Worm (Caenorhabditis elegans): Measurements from ENCODE around the gene srh-265.

srh-265 gene

DNA sequence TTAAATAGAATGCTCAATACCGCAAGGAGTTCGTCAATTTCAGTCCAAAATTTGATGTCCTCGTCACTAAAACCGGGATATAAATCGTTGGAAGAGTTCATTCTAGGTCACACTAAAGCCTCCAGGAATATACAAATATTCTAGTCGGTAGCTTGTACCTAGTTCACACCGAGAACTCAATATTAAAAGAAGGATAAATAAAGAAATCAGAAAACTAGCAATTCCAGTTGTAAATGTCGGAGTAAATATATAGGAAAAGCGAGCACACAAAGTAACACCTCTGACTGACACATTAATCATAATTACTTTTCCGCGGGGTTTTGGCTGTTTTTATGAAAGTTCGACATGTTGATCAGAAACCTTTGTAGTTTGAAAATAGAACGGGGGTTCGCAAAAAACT lies 35.4 kb downstream of the srh-265 start, which contains the start of gene srw-33:
Gene srw-33, minus strand, starts transcription at position 101 of the 400 bp plus-strand sequence.
- TF ChIP-seq B0310.2 (tag; optimal IDR thresholded peaks at IDR 0.05) (no peak), sea-1 (GFP tag; conservative IDR thresholded peaks at IDR 0.05) (no peak), F13C5.2 (tag; optimal IDR thresholded peaks at IDR 0.05) (no peak), tbx-37 (GFP tag; conservative IDR thresholded peaks at IDR 0.05) (no peak), ets-7 (tag; optimal IDR thresholded peaks at IDR 0.05) (no peak)

DNA sequence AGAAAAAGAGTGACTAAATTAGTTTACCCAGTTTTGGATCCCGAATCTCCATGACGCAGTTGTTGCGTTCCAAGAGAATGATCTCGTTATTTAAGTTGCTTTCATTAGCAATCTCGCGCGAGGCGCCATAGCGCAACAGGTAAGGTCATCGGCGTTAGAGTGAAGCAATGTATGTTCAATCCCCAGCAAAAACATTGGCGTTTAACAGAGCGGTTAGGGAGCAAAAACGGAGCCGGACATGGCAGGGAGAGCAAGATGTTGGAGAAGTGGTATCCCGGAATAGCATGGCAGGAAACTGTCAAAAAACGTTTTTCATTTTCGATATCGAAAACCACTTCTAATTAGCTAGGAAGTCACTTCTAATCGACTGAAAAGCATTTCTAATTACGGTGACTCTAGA lies 38.3 kb downstream of the srh-265 start:
- TF ChIP-seq B0310.2 (tag; optimal IDR thresholded peaks at IDR 0.05) (no peak), flt-1 (GFP tag; IDR thresholded peaks at IDR 0.05) (no peak), scrt-1 (GFP tag; IDR thresholded peaks at IDR 0.05) (no peak), hnd-1 (tag; optimal IDR thresholded peaks at IDR 0.05) (no peak), aly-1 (tag; optimal IDR thresholded peaks at IDR 0.05) (no peak)

DNA sequence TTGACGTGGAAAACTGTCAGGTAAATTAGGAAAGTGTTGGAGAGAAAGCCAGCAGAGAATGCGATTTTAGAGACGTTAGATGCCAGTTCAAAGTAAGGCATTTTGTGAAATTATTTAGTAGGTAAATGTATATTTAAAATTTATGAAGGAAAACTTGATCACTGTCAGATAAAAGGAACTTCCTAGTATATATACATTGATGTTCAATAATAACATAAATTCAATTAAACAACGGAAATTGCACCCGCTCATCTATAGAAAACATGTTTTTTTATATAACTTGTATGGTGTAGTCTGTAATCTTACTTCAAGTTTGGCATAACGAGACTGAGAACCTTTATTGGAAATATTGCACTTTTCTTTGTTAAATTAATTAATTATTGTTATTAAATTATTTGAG lies 43.0 kb downstream of the srh-265 start, which contains the start of gene str-71:
Gene str-71, minus strand, starts transcription at position 101 of the 400 bp plus-strand sequence.
- TF ChIP-seq tra-4 (tag; optimal IDR thresholded peaks at IDR 0.05): no peak
- no peak for TF ChIP-seq B0310.2 (tag; optimal IDR thresholded peaks at IDR 0.05)
- no peak for TF ChIP-seq hnd-1 (tag; optimal IDR thresholded peaks at IDR 0.05)
- no peak for TF ChIP-seq ceh-13 (GFP tag; optimal IDR thresholded peaks at IDR 0.05)
- no peak for TF ChIP-seq aly-1 (tag; optimal IDR thresholded peaks at IDR 0.05)
- TF ChIP-seq ama-1 (optimal IDR thresholded peaks at IDR 0.05): no peak
- no peak for TF ChIP-seq ets-7 (tag; optimal IDR thresholded peaks at IDR 0.05)
- no peak for TF ChIP-seq pes-1 (GFP tag; IDR thresholded peaks at IDR 0.05)

DNA sequence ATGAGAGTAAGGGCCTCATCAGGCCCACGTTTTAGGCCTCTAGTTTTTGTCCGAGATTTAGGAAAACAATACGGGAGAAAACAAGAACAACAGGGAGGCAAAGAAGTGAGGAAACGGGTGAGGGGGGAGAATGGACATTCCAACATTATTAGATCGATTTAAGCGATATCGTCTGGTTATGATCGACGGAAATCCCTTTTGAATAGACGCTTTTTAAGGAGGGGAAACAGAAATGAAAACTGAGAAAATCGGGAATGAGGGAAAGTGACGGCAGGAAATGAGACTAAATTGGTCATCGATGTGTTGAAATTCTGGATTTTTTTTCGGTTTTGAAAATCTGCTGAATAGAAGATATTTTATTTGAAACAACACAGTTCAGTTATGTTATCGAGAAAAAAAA lies 48.4 kb downstream of the srh-265 start, which contains the start of gene rocf-1:
Gene rocf-1, minus strand, starts transcription at position 101 of the 400 bp plus-strand sequence.
- TF ChIP-seq hnd-1 (tag; optimal IDR thresholded peaks at IDR 0.05): no peak
- TF ChIP-seq tbx-37 (GFP tag; conservative IDR thresholded peaks at IDR 0.05): no peak
- TF ChIP-seq F13C5.2 (tag; optimal IDR thresholded peaks at IDR 0.05): no peak
- TF ChIP-seq ceh-13 (GFP tag; optimal IDR thresholded peaks at IDR 0.05): no peak

DNA sequence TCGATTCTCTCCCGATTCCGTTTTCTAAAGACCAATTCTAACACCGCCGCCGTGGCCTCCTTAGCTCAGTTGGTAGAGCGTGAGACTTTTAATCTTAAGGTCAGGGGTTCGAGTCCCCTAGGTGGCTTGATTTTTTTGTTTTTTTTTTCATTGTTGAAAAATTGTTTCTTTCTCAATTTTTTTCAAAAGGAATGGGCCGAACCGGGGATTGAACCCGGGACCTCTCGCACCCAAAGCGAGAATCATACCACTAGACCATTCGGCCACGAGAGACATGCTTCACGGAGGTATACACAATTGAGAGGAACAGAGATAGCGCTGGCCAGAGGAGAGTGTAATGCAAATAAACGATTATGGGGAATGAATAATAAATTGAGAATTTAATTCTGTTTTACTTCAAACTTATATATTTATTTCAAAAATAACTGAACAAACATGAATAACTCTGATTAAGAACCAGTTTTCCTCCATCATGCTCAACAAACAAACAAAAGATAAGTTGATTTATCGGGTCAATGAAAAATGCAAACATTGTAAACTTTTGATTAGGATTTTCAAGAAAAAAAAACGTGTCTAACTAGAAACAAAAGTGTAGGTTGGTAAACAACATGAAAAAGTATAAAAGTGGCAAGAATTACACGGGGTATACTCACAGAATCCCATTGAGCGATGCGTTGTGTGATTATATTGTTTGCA lies 49.1 kb downstream of the srh-265 start, which contains the start of gene pqn-71:
Gene pqn-71, plus strand, starts transcription at position 646 of the 696 bp plus-strand sequence.
- TF ChIP-seq ama-1 (optimal IDR thresholded peaks at IDR 0.05) (no peak), ceh-36 (tag; optimal IDR thresholded peaks at IDR 0.05) (peak; percentile 74), B0310.2 (tag; optimal IDR thresholded peaks at IDR 0.05) (peak; percentile 57), tbx-11 (GFP tag; IDR thresholded peaks at IDR 0.05) (peak; percentile 78), tbx-37 (GFP tag; conservative IDR thresholded peaks at IDR 0.05) (peak; percentile 72), ets-7 (tag; optimal IDR thresholded peaks at IDR 0.05) (peak; percentile 67), sea-1 (GFP tag; conservative IDR thresholded peaks at IDR 0.05) (peak; percentile 86), hmbx-1 (tag; optimal IDR thresholded peaks at IDR 0.05) (peak; percentile 65), scrt-1 (GFP tag; IDR thresholded peaks at IDR 0.05) (peak; percentile 83), hmg-4 (GFP tag; optimal IDR thresholded peaks at IDR 0.05) (peak; percentile 94), hnd-1 (tag; optimal IDR thresholded peaks at IDR 0.05) (peak; percentile 69), aly-1 (tag; optimal IDR thresholded peaks at IDR 0.05) (peak; percentile 81), pes-1 (GFP tag; IDR thresholded peaks at IDR 0.05) (peak; percentile 86), F13C5.2 (tag; optimal IDR thresholded peaks at IDR 0.05) (peak; percentile 93), flt-1 (GFP tag; IDR thresholded peaks at IDR 0.05) (peak; percentile 67), tra-4 (tag; optimal IDR thresholded peaks at IDR 0.05) (peak; percentile 77), ceh-13 (GFP tag; optimal IDR thresholded peaks at IDR 0.05) (peak; percentile 55)

DNA sequence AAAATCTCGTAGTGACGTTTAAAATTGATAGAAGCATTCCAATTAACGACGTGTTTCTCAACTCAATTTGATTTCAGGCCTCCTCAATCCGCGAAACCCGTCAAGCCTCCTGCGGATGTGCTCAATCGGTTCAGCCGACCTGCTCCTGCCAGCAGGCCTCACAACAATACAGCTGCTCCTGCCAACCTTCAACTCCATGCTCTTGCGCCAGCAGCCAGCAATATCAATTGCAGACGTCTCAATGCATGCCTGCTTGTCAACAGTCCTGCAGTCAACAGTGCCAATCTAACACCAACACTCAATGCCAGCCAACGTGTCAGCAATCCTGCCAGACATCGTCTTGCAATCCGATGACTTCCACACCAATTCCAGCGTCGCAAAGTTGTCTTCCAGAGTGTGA lies 50.0 kb downstream of the srh-265 start:
- no peak for TF ChIP-seq scrt-1 (GFP tag; IDR thresholded peaks at IDR 0.05)
- TF ChIP-seq tbx-37 (GFP tag; conservative IDR thresholded peaks at IDR 0.05): no peak
- TF ChIP-seq ceh-13 (GFP tag; optimal IDR thresholded peaks at IDR 0.05): no peak
- TF ChIP-seq flt-1 (GFP tag; IDR thresholded peaks at IDR 0.05): no peak
- TF ChIP-seq hmg-4 (GFP tag; optimal IDR thresholded peaks at IDR 0.05): no peak
- TF ChIP-seq tra-4 (tag; optimal IDR thresholded peaks at IDR 0.05): no peak
- no peak for TF ChIP-seq ets-7 (tag; optimal IDR thresholded peaks at IDR 0.05)
- TF ChIP-seq hmbx-1 (tag; optimal IDR thresholded peaks at IDR 0.05): no peak
- TF ChIP-seq hnd-1 (tag; optimal IDR thresholded peaks at IDR 0.05): no peak
- no peak for TF ChIP-seq ama-1 (optimal IDR thresholded peaks at IDR 0.05)
- no peak for TF ChIP-seq pes-1 (GFP tag; IDR thresholded peaks at IDR 0.05)
- no peak for TF ChIP-seq tbx-11 (GFP tag; IDR thresholded peaks at IDR 0.05)
- no peak for TF ChIP-seq F13C5.2 (tag; optimal IDR thresholded peaks at IDR 0.05)
- no peak for TF ChIP-seq B0310.2 (tag; optimal IDR thresholded peaks at IDR 0.05)
- TF ChIP-seq ceh-36 (tag; optimal IDR thresholded peaks at IDR 0.05): no peak
- no peak for TF ChIP-seq aly-1 (tag; optimal IDR thresholded peaks at IDR 0.05)

DNA sequence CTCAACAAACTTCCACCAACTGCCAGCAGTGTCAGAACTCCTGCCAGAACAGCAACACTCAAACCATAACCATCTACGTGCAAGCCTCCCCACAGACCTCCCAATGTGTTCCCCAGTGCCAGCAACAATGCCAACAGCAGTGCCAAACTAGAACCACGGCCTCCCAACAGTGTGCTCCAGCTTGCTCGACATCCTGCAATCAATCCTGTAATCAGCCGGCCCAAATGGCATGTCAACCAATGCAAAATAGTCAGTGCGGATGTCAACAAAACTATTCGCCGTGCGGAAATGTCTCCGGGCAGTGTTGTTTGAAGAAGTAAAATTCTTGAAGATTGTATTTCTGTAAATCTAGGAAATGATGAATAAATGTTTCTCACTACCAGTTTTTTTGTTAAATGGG lies 50.7 kb downstream of the srh-265 start:
- TF ChIP-seq B0310.2 (tag; optimal IDR thresholded peaks at IDR 0.05) (no peak), hnd-1 (tag; optimal IDR thresholded peaks at IDR 0.05) (no peak), sea-1 (GFP tag; conservative IDR thresholded peaks at IDR 0.05) (no peak), ceh-36 (tag; optimal IDR thresholded peaks at IDR 0.05) (no peak), flt-1 (GFP tag; IDR thresholded peaks at IDR 0.05) (no peak), hmg-4 (GFP tag; optimal IDR thresholded peaks at IDR 0.05) (no peak), hmbx-1 (tag; optimal IDR thresholded peaks at IDR 0.05) (no peak), tbx-37 (GFP tag; conservative IDR thresholded peaks at IDR 0.05) (no peak)

Measured in whole organism, early embryonic.